Fruit fly (Drosophila melanogaster) whole organism, pupa: ENCODE data around the gene Gk2.

Experiments
- CG10348 ChIP-seq: fragments of 200-800 bp; sonication (Bioruptor generic); IDR thresholded peaks from 2 replicates; pipeline ENCODE4 v1.3.6; 2022; ENCODE audit warnings: missing biosample characterization, missing genetic modification characterization
- CG12605 ChIP-seq: fragments of 200-800 bp; sonication (Bioruptor generic); IDR thresholded peaks from 2 replicates; pipeline ENCODE4 v1.3.6; 2022; ENCODE audit warnings: missing biosample characterization, missing genetic modification characterization
- CG13204 ChIP-seq: fragments of 200-800 bp; sonication (Bioruptor generic); optimal IDR thresholded peaks from 2 replicates; lab custom pipeline; 2018; ENCODE audit warnings: missing biosample characterization, mild to moderate bottlenecking, missing genetic modification characterization, moderate library complexity
- CG14655 ChIP-seq: fragments of 200-800 bp; sonication (Bioruptor generic); optimal IDR thresholded peaks from 3 replicates; lab custom pipeline; 2017; ENCODE audit warnings: mild to moderate bottlenecking, missing biosample characterization, missing genetic modification reagents, missing genetic modification characterization
- CG15710 ChIP-seq: fragments of 200-800 bp; sonication (Bioruptor generic); optimal IDR thresholded peaks from 2 replicates; lab custom pipeline; 2018; ENCODE audit warnings: missing biosample characterization, mild to moderate bottlenecking, missing genetic modification characterization, moderate library complexity
- CG17806 ChIP-seq: fragments of 200-800 bp; sonication (Bioruptor generic); optimal IDR thresholded peaks from 2 replicates; lab custom pipeline; 2018; ENCODE audit warnings: missing biosample characterization, mild to moderate bottlenecking, missing genetic modification characterization, moderate library complexity
- CG32121 ChIP-seq: fragments of 200-800 bp; sonication (Bioruptor generic); IDR thresholded peaks from 2 replicates; pipeline ENCODE4 v1.3.6; 2022; ENCODE audit warnings: missing biosample characterization, missing genetic modification characterization
- CG34367 ChIP-seq: fragments of 200-800 bp; sonication (Bioruptor generic); optimal IDR thresholded peaks from 2 replicates; lab custom pipeline; 2018; ENCODE audit warnings: missing biosample characterization, mild to moderate bottlenecking, missing genetic modification characterization
- CG4496 ChIP-seq: fragments of 200-800 bp; sonication (Bioruptor generic); IDR thresholded peaks from 3 replicates; pipeline ENCODE4 v1.3.6; 2022; ENCODE audit warnings: missing biosample characterization, missing genetic modification characterization
- CG8159 ChIP-seq: fragments of 200-800 bp; sonication (Bioruptor generic); optimal IDR thresholded peaks from 3 replicates; lab custom pipeline; 2018; ENCODE audit warnings: missing biosample characterization, mild to moderate bottlenecking, missing genetic modification characterization, moderate library complexity
- CG8301 ChIP-seq: fragments of 200-800 bp; sonication (Bioruptor generic); optimal IDR thresholded peaks from 2 replicates; lab custom pipeline; 2018; ENCODE audit warnings: missing biosample characterization, mild to moderate bottlenecking, missing genetic modification characterization
- CG9948 ChIP-seq: fragments of 200-800 bp; sonication (Bioruptor generic); optimal IDR thresholded peaks from 2 replicates; lab custom pipeline; 2018; ENCODE audit warnings: missing biosample characterization, mild to moderate bottlenecking, missing genetic modification characterization, moderate library complexity
- D1 ChIP-seq: fragments of 200-800 bp; sonication (Bioruptor generic); optimal IDR thresholded peaks from 2 replicates; lab custom pipeline; 2018; ENCODE audit warnings: missing biosample characterization, mild to moderate bottlenecking, missing genetic modification characterization, moderate library complexity
- EcR ChIP-seq: fragments of 200-800 bp; sonication (Bioruptor generic); optimal IDR thresholded peaks from 3 replicates; lab custom pipeline; 2019; ENCODE audit warnings: missing biosample characterization, missing genetic modification characterization, mild to moderate bottlenecking, moderate library complexity, missing genetic modification reagents
- Ets98B ChIP-seq: fragments of 200-800 bp; sonication (Bioruptor generic); IDR thresholded peaks from 2 replicates; pipeline ENCODE4 v1.3.6; 2022; ENCODE audit warnings: missing biosample characterization, missing genetic modification characterization
- Pif1A ChIP-seq: fragments of 200-800 bp; sonication (Bioruptor generic); optimal IDR thresholded peaks from 3 replicates; lab custom pipeline; 2016; ENCODE audit warnings: missing biosample characterization, missing genetic modification characterization
- Pif1B ChIP-seq: fragments of 200-800 bp; sonication (Bioruptor generic); optimal IDR thresholded peaks from 3 replicates; lab custom pipeline; 2016; ENCODE audit warnings: missing biosample characterization, missing genetic modification characterization
- Snoo ChIP-seq: fragments of 200-800 bp; sonication (Bioruptor generic); optimal IDR thresholded peaks from 3 replicates; lab custom pipeline; 2017; ENCODE audit warnings: missing biosample characterization, mild to moderate bottlenecking, missing genetic modification characterization, inconsistent platforms
- fd96Ca ChIP-seq: fragments of 200-800 bp; sonication (Bioruptor generic); IDR thresholded peaks from 3 replicates; pipeline ENCODE4 v1.3.6; 2022; ENCODE audit warnings: missing biosample characterization, missing genetic modification characterization
- gl ChIP-seq: fragments of 200-800 bp; sonication (Bioruptor generic); optimal IDR thresholded peaks from 2 replicates; lab custom pipeline; 2018; ENCODE audit warnings: missing biosample characterization, mild to moderate bottlenecking, missing genetic modification characterization
- rn ChIP-seq: fragments of 200-800 bp; sonication (Bioruptor generic); IDR thresholded peaks from 2 replicates; pipeline ENCODE4 v1.3.6; 2022; ENCODE audit warnings: missing biosample characterization, missing genetic modification characterization

Gene Gk2

dm6 chr3L:1694317-1694716 is 43.9 kb upstream of the Gk2 start, which contains the start of gene CG12011:
Gene CG12011 (plus strand): TSS chr3L:1694617.
- no peak for TF ChIP-seq gl (tag; lab: Kevin White, UChicago)
- no peak for TF ChIP-seq D1 (tag; lab: Kevin White, UChicago)
- no peak for TF ChIP-seq CG17806 (tag; lab: Kevin White, UChicago)
- TF ChIP-seq fd96Ca (GFP tag; lab: Robert Waterston, UW): no peak
- no peak for TF ChIP-seq EcR
- TF ChIP-seq CG13204 (GFP tag; lab: Kevin White, UChicago): no peak
- TF ChIP-seq CG10348 (GFP tag; lab: Robert Waterston, UW): no peak
- TF ChIP-seq CG8301: no peak
- TF ChIP-seq CG9948 (tag; lab: Kevin White, UChicago): no peak
- TF ChIP-seq CG15710 (tag; lab: Kevin White, UChicago): no peak
- no peak for TF ChIP-seq Pif1B
- TF ChIP-seq Snoo (tag; lab: Kevin White, UChicago): no peak
- TF ChIP-seq CG14655: no peak
- no peak for TF ChIP-seq CG12605 (GFP tag; lab: Robert Waterston, UW)
- no peak for TF ChIP-seq CG32121
- no peak for TF ChIP-seq CG34367 (tag; lab: Kevin White, UChicago)
- no peak for TF ChIP-seq Pif1A
- no peak for TF ChIP-seq CG4496 (GFP tag; lab: Robert Waterston, UW)

dm6 chr3L:1702367-1702927 is 35.8 kb upstream of the Gk2 start, which contains the start of gene CG13931:
Gene CG13931 (minus strand): TSS chr3L:1702407.
- TF ChIP-seq gl (tag; lab: Kevin White, UChicago) (peak; percentile 58), CG9948 (tag; lab: Kevin White, UChicago) (peak; percentile 60), CG12605 (GFP tag; lab: Robert Waterston, UW) (peak; percentile 58), Snoo (tag; lab: Kevin White, UChicago) (peak; percentile 38), CG15710 (tag; lab: Kevin White, UChicago) (peak; percentile 64), Pif1B (peak; percentile 55), CG34367 (tag; lab: Kevin White, UChicago) (peak; percentile 68), Pif1A (peak; percentile 61), CG32121 (peak; percentile 78), CG4496 (GFP tag; lab: Robert Waterston, UW) (peak; percentile 79), CG8159 (tag; lab: Kevin White, UChicago) (peak; percentile 69), EcR (peak; percentile 60), CG8301 (peak; percentile 67), CG10348 (GFP tag; lab: Robert Waterston, UW) (0 out of 2 replicates have a peak, but pooled peaks have one; percentile 25), Ets98B (GFP tag; lab: Robert Waterston, UW) (peak; percentile 78), CG14655 (peak; percentile 72), rn (GFP tag; lab: Robert Waterston, UW) (peak; percentile 56), CG17806 (tag; lab: Kevin White, UChicago) (peak; percentile 61), CG13204 (GFP tag; lab: Kevin White, UChicago) (peak; percentile 24), fd96Ca (GFP tag; lab: Robert Waterston, UW) (peak; percentile 81; the same call in 2 of the 3 replicates), D1 (tag; lab: Kevin White, UChicago) (no peak)

DNA sequence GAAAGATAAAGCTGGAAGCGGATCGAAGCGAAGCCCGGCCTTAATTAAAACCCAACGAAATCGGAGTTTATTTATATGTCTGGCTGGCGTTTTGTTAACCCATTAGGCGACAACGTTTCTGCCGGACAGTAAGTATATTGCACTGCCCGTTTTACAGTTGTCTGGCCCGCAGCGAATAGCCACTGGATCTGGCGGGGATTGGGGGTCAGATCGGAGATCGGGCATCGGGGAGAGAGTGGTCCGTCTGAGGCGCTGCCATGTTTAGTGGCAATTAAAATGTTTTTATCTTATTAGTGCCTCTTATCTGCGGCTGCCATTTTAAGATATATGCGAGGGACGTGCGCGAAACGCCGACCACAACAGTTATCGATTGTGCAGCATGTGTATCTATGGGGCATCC is 29.0 kb upstream of the Gk2 start:
- TF ChIP-seq EcR (peak; percentile 52), CG12605 (GFP tag; lab: Robert Waterston, UW) (no peak)

DNA sequence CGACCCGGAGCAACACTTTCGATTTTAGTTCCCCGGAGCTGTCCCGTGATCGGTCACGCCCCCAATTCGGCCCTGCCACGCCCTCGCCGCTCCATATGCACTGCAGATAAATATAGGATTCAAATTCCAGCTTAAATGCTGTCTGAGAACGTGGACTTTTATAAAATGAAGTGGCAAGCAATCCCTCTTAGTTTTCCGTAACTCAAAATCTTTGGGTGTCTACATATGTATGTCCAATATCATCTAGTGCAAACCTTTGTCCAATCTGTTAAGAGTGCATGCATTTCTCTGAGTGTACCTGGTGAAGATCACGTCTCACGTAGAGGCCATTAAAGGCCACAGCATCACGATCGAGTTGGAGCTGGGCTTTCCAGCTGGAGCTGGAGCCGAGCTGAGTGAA is 27.6 kb upstream of the Gk2 start:
- TF ChIP-seq fd96Ca (GFP tag; lab: Robert Waterston, UW) (peak; percentile 56; the same call in 1 of the 3 replicates), CG15710 (tag; lab: Kevin White, UChicago) (peak; percentile 27), gl (tag; lab: Kevin White, UChicago) (no peak), EcR (no peak), CG4496 (GFP tag; lab: Robert Waterston, UW) (peak; percentile 54; the same call in 1 of the 3 replicates), Pif1B (no peak), Ets98B (GFP tag; lab: Robert Waterston, UW) (no peak), CG14655 (peak; percentile 39), D1 (tag; lab: Kevin White, UChicago) (no peak), CG8159 (tag; lab: Kevin White, UChicago) (peak; percentile 61), CG17806 (tag; lab: Kevin White, UChicago) (peak; percentile 51), CG9948 (tag; lab: Kevin White, UChicago) (peak; percentile 42), Pif1A (peak; percentile 32), Snoo (tag; lab: Kevin White, UChicago) (no peak), CG34367 (tag; lab: Kevin White, UChicago) (no peak), CG10348 (GFP tag; lab: Robert Waterston, UW) (no peak), CG12605 (GFP tag; lab: Robert Waterston, UW) (no peak)

dm6 chr3L:1711218-1711617 is 27.0 kb upstream of the Gk2 start:
- peak; percentile 63 for TF ChIP-seq CG15710 (tag; lab: Kevin White, UChicago)
- TF ChIP-seq fd96Ca (GFP tag; lab: Robert Waterston, UW): no peak
- TF ChIP-seq CG8159 (tag; lab: Kevin White, UChicago): peak; percentile 67
- TF ChIP-seq CG34367 (tag; lab: Kevin White, UChicago): peak; percentile 52
- peak; percentile 34 for TF ChIP-seq CG17806 (tag; lab: Kevin White, UChicago)
- TF ChIP-seq CG10348 (GFP tag; lab: Robert Waterston, UW): no peak

- no peak for TF ChIP-seq CG10348 (GFP tag; lab: Robert Waterston, UW)
- no peak for TF ChIP-seq CG12605 (GFP tag; lab: Robert Waterston, UW)
- TF ChIP-seq CG4496 (GFP tag; lab: Robert Waterston, UW): no peak
- TF ChIP-seq, all 21 proteins: peak for 0
Observed at dm6 chr3L:1723053-1723452, 15.2 kb upstream of the Gk2 start, which contains the start of gene CG18171. Gene CG18171 (minus strand): TSS chr3L:1723153.
